Worm (Caenorhabditis elegans): ENCODE measurements around the gene cla-1.

cla-1 gene

ce11 chrIV:7549844-7550243, 38.9 kb upstream of the cla-1 start:
- TF ChIP-seq tbp1 (GFP tag; optimal IDR thresholded peaks at IDR 0.05) (peak; percentile 12), attf-5 (GFP tag; optimal IDR thresholded peaks at IDR 0.05) (peak; percentile 58), madf-8 (GFP tag; conservative IDR thresholded peaks at IDR 0.05) (no peak), attf-6 (GFP tag; IDR thresholded peaks at IDR 0.05) (no peak), madf-6 (GFP tag; IDR thresholded peaks at IDR 0.05) (peak; percentile 31; the same call in 1 of the 2 replicates), let-526 (GFP tag; IDR thresholded peaks at IDR 0.05) (peak; percentile 64; the same call in 1 of the 2 replicates), T26A5.8 (tag; optimal IDR thresholded peaks at IDR 0.05) (no peak), bed-2 (GFP tag; IDR thresholded peaks at IDR 0.05) (no peak), dpff-1 (tag; optimal IDR thresholded peaks at IDR 0.05) (no peak), Y53F4B.3 (GFP tag; IDR thresholded peaks at IDR 0.05) (no peak), nfya-2 (GFP tag; IDR thresholded peaks at IDR 0.05) (no peak), F22D6.2 (tag; optimal IDR thresholded peaks at IDR 0.05) (no peak), ztf-22 (GFP tag; optimal IDR thresholded peaks at IDR 0.05) (no peak), zfh-2 (GFP tag; conservative IDR thresholded peaks at IDR 0.05) (peak; percentile 68; the same call in 1 of the 2 replicates), ztf-26 (tag; optimal IDR thresholded peaks at IDR 0.05) (no peak), sdz-38 (tag; optimal IDR thresholded peaks at IDR 0.05) (no peak), nhr-90 (tag; optimal IDR thresholded peaks at IDR 0.05) (peak; percentile 41), let-607 (tag; optimal IDR thresholded peaks at IDR 0.05) (peak; percentile 89 to 96), hlh-12 (tag; optimal IDR thresholded peaks at IDR 0.05) (no peak), C06A6.2 (GFP tag; conservative IDR thresholded peaks at IDR 0.05) (no peak), rcor-1 (GFP tag; IDR thresholded peaks at IDR 0.05) (no peak), nfyb-1 (GFP tag; IDR thresholded peaks at IDR 0.05) (0 out of 2 replicates have a peak, but pooled peaks have one; percentile 25), dox-1 (GFP tag; IDR thresholded peaks at IDR 0.05) (peak; percentile 66), cebp-1 (GFP tag; IDR thresholded peaks at IDR 0.05) (peak; percentile 33; the same call in 1 of the 2 replicates), cebp-1 (tag; optimal IDR thresholded peaks at IDR 0.05) (peak; percentile 16), nhr-120 (GFP tag; IDR thresholded peaks at IDR 0.05) (0 out of 2 replicates have a peak, but pooled peaks have one; percentile 32), lin-54 (GFP tag; optimal IDR thresholded peaks at IDR 0.05) (peak; percentile 36), egl-44 (GFP tag; IDR thresholded peaks at IDR 0.05) (no peak), lin-26 (GFP tag; IDR thresholded peaks at IDR 0.05) (peak; percentile 43), ztf-28 (GFP tag; IDR thresholded peaks at IDR 0.05) (no peak), ceh-40 (GFP tag; IDR thresholded peaks at IDR 0.05) (no peak), Y67H2A.10 (GFP tag; conservative IDR thresholded peaks at IDR 0.05) (no peak), nhr-80 (tag; optimal IDR thresholded peaks at IDR 0.05) (peak; percentile 96), lsl-1 (GFP tag; optimal IDR thresholded peaks at IDR 0.05) (no peak), madf-10 (tag; optimal IDR thresholded peaks at IDR 0.05) (peak; percentile 18), ceh-27 (GFP tag; optimal IDR thresholded peaks at IDR 0.05) (peak; percentile 71), mcd-1 (GFP tag; IDR thresholded peaks at IDR 0.05) (peak; percentile 57), nhr-27 (tag; optimal IDR thresholded peaks at IDR 0.05) (no peak), mxl-1 (tag; optimal IDR thresholded peaks at IDR 0.05) (no peak), ztf-18 (tag; optimal IDR thresholded peaks at IDR 0.05) (peak; percentile 55), snpc-4 (GFP tag; optimal IDR thresholded peaks at IDR 0.05) (no peak), snpc-4 (tag; optimal IDR thresholded peaks at IDR 0.05) (no peak), ets-4 (GFP tag; optimal IDR thresholded peaks at IDR 0.05) (peak; percentile 86)

Data from whole organism, young adult.